Worm (Caenorhabditis elegans) whole organism, midembryonic: ENCODE results near the gene snf-11.

Source experiments
- T22C8.4 ChIP-seq: fragments of 200-800 bp; sonication (Bioruptor generic); IDR thresholded peaks from 2 replicates; pipeline ENCODE4 v1.3.6; 2022; ENCODE audit warnings: missing genetic modification characterization, missing compliant biosample characterization
- cog-1 ChIP-seq: sonication (generic microtip); optimal IDR thresholded peaks from 2 replicates; lab custom pipeline; 2016; ENCODE audit warnings: missing genetic modification characterization, missing compliant biosample characterization
- flt-1 ChIP-seq: fragments of 200-800 bp; sonication (Bioruptor generic); IDR thresholded peaks from 2 replicates; pipeline ENCODE4 v1.3.6; 2022; ENCODE audit warnings: missing genetic modification characterization, missing compliant biosample characterization
- klf-2 ChIP-seq: fragments of 200-800 bp; sonication (Bioruptor generic); conservative IDR thresholded peaks from 2 replicates; pipeline ENCODE4 v1.3.6; 2022; ENCODE audit warnings: missing genetic modification reagents, missing genetic modification characterization, missing compliant biosample characterization
- med-1 ChIP-seq: sonication (generic microtip); optimal IDR thresholded peaks from 2 replicates; lab custom pipeline; 2017; ENCODE audit warnings: missing genetic modification characterization, mild to moderate bottlenecking, missing compliant biosample characterization, antibody characterized with exemption, missing genetic modification reagents; ENCODE audit not compliant: insufficient read depth
- ref-1 ChIP-seq: fragments of 200-800 bp; sonication (Bioruptor generic); conservative IDR thresholded peaks from 2 replicates; pipeline ENCODE4 v1.3.6; 2022; ENCODE audit warnings: missing genetic modification reagents, missing genetic modification characterization, missing compliant biosample characterization
- tab-1 ChIP-seq: fragments of 200-800 bp; sonication (Bioruptor generic); IDR thresholded peaks from 2 replicates; pipeline ENCODE4 v1.3.6; 2022; ENCODE audit warnings: missing genetic modification characterization, missing compliant biosample characterization
- ztf-23 ChIP-seq: fragments of 200-800 bp; sonication (Bioruptor generic); IDR thresholded peaks from 2 replicates; pipeline ENCODE4 v1.3.6; 2022; ENCODE audit warnings: missing genetic modification reagents, missing genetic modification characterization, missing compliant biosample characterization
- ztf-29 ChIP-seq: fragments of 200-800 bp; sonication (Bioruptor generic); IDR thresholded peaks from 2 replicates; pipeline ENCODE4 v1.3.6; 2022; ENCODE audit warnings: missing genetic modification reagents, missing genetic modification characterization, missing compliant biosample characterization

ce11 chrV:11292682-11293081 lies 15.6 kb downstream of the snf-11 start:
- TF ChIP-seq ztf-29 (GFP tag; lab: Robert Waterston, UW) (no peak), ref-1 (GFP tag; lab: Robert Waterston, UW) (no peak), flt-1 (no peak), T22C8.4 (no peak), klf-2 (no peak), med-1 (GFP tag; lab: Kevin White, UChicago) (no peak), cog-1 (tag; lab: Kevin White, UChicago) (no peak), ztf-23 (GFP tag; lab: Robert Waterston, UW) (no peak), tab-1 (GFP tag; lab: Robert Waterston, UW) (no peak)
